Fruit fly (Drosophila melanogaster): ENCODE results near the gene Nep4.

The Nep4 gene

DNA sequence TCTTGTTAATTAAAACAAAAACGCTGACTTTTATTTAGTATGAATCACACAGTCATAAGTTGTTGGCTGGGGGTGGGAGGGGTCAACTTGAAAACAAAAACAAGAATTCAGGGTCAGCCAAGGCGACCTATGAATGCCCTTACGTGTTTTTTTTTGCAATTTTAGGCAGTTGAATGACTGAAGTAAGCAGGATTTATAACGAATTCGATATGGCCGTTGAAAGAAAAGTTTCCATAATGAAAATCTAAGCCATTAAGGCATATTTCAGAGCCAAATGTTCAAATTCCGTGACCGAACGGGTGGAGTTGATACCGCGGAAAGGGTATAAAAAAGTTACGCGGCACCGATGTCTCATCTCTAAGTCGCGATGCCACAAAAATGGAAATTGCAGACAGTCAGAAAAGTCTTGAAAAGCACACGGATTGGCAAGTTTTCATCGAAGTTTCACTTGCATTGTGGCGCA lies 25.7 kb downstream of the Nep4 start:
- TF ChIP-seq CG10669 (GFP tag; optimal IDR thresholded peaks at IDR 0.05) (no peak), CG8632 (GFP tag; optimal IDR thresholded peaks at IDR 0.05) (no peak), Sox102F (GFP tag; optimal IDR thresholded peaks at IDR 0.05) (no peak), esn (GFP tag; optimal IDR thresholded peaks at IDR 0.05) (peak; percentile 86), Gug (GFP tag; IDR thresholded peaks at IDR 0.05) (peak; percentile 49), CG32006 (GFP tag; optimal IDR thresholded peaks at IDR 0.05) (no peak), CG8319 (GFP tag; optimal IDR thresholded peaks at IDR 0.05) (no peak), cyc (GFP tag; optimal IDR thresholded peaks at IDR 0.05) (no peak), CG9139 (GFP tag; optimal IDR thresholded peaks at IDR 0.05) (no peak), Hr4 (GFP tag; optimal IDR thresholded peaks at IDR 0.05) (peak; percentile 80), vri (GFP tag; optimal IDR thresholded peaks at IDR 0.05) (no peak), Smox (GFP tag; optimal IDR thresholded peaks at IDR 0.05) (no peak), fd85E (GFP tag; optimal IDR thresholded peaks at IDR 0.05) (peak; percentile 37), CG6276 (GFP tag; optimal IDR thresholded peaks at IDR 0.05) (no peak), Lpt (GFP tag; optimal IDR thresholded peaks at IDR 0.05) (no peak), CG3919 (GFP tag; optimal IDR thresholded peaks at IDR 0.05) (no peak), CG34406 (GFP tag; optimal IDR thresholded peaks at IDR 0.05) (no peak), ss (GFP tag; optimal IDR thresholded peaks at IDR 0.05) (no peak), lz (GFP tag; optimal IDR thresholded peaks at IDR 0.05) (peak; percentile 81), Met (GFP tag; optimal IDR thresholded peaks at IDR 0.05) (no peak), OdsH (GFP tag; optimal IDR thresholded peaks at IDR 0.05) (no peak), svp (GFP tag) (peak; percentile 97), CG31627 (GFP tag; optimal IDR thresholded peaks at IDR 0.05) (peak; percentile 77), CG6792 (GFP tag; optimal IDR thresholded peaks at IDR 0.05) (peak; percentile 77), CG8119 (GFP tag; IDR thresholded peaks at IDR 0.05) (peak; percentile 79), CG15336 (GFP tag; IDR thresholded peaks at IDR 0.05) (peak; percentile 79; the same call in 1 of the 2 replicates), Hr38 (GFP tag; optimal IDR thresholded peaks at IDR 0.05) (no peak), Eip93F (GFP tag; optimal IDR thresholded peaks at IDR 0.05) (no peak), achi (GFP tag; optimal IDR thresholded peaks at IDR 0.05) (no peak), dac (GFP tag; optimal IDR thresholded peaks at IDR 0.05) (no peak), CG7368 (GFP tag; optimal IDR thresholded peaks at IDR 0.05) (no peak), Ets96B (tag; optimal IDR thresholded peaks at IDR 0.05) (no peak), CG11762 (GFP tag; optimal IDR thresholded peaks at IDR 0.05; ENCODE audit: insufficient read depth) (peak; percentile 54), Sox15 (GFP tag; optimal IDR thresholded peaks at IDR 0.05) (peak; percentile 53), CG6163 (GFP tag; IDR thresholded peaks at IDR 0.05) (peak; percentile 74; the same call in 2 of the 3 replicates), salr (GFP tag; optimal IDR thresholded peaks at IDR 0.05) (no peak), CG11902 (GFP tag; optimal IDR thresholded peaks at IDR 0.05) (peak; percentile 54), Sox14 (GFP tag; optimal IDR thresholded peaks at IDR 0.05) (peak; percentile 90), Ets21C (GFP tag; optimal IDR thresholded peaks at IDR 0.05) (peak; percentile 68), CG16779 (tag; optimal IDR thresholded peaks at IDR 0.05) (no peak), CG4318 (GFP tag; optimal IDR thresholded peaks at IDR 0.05) (no peak), CG10631 (GFP tag; optimal IDR thresholded peaks at IDR 0.05) (no peak), eg (GFP tag; IDR thresholded peaks at IDR 0.05) (no peak; the same call in 1 of the 3 replicates), CG6808 (GFP tag; optimal IDR thresholded peaks at IDR 0.05) (no peak), acj6 (GFP tag; optimal IDR thresholded peaks at IDR 0.05) (peak; percentile 78), spab (GFP tag; optimal IDR thresholded peaks at IDR 0.05) (no peak), CG3032 (tag; optimal IDR thresholded peaks at IDR 0.05) (peak; percentile 54), Blimp-1 (GFP tag; optimal IDR thresholded peaks at IDR 0.05) (no peak), pdm3 (GFP tag; optimal IDR thresholded peaks at IDR 0.05) (no peak), Eip78C (GFP tag) (peak; percentile 34), fd59A (GFP tag; optimal IDR thresholded peaks at IDR 0.05) (peak; percentile 39), net (GFP tag; optimal IDR thresholded peaks at IDR 0.05) (no peak), topi (GFP tag; optimal IDR thresholded peaks at IDR 0.05) (no peak)

All from whole organism, prepupa.